Fruit fly (Drosophila melanogaster) whole organism, wandering third instar larva: ENCODE measurements around the gene CG5455.
A peak's percentile ranks its signal among the peaks of the same experiment; 100 is the strongest.

Experiments
- Abd-B ChIP-seq: fragments of >200 bp; optimal IDR thresholded peaks from 2 replicates; lab custom pipeline; 2017; ENCODE audit warnings: missing biosample characterization, missing genetic modification characterization
- CG32264 ChIP-seq: fragments of 200-800 bp; sonication (Bioruptor generic); optimal IDR thresholded peaks from 2 replicates; lab custom pipeline; 2016; ENCODE audit warnings: missing biosample characterization, missing genetic modification characterization
- CG9705 ChIP-seq: fragments of 200-800 bp; sonication (Bioruptor generic); optimal IDR thresholded peaks from 2 replicates; lab custom pipeline; 2018; ENCODE audit warnings: missing biosample characterization, mild to moderate bottlenecking, missing genetic modification characterization
- CrebA ChIP-seq: fragments of 200-800 bp; sonication (Bioruptor generic); optimal IDR thresholded peaks from 2 replicates; lab custom pipeline; 2016; ENCODE audit warnings: missing biosample characterization, mild to moderate bottlenecking, missing genetic modification characterization, borderline replicate concordance
- Dfd ChIP-seq: fragments of >200 bp; optimal IDR thresholded peaks from 2 replicates; lab custom pipeline; 2017; ENCODE audit warnings: missing biosample characterization, missing genetic modification characterization
- Dif ChIP-seq: fragments of 200-275, 200-300 bp; sonication (Bioruptor generic); optimal IDR thresholded peaks from 2 replicates; lab custom pipeline; 2018; ENCODE audit warnings: missing biosample characterization, missing genetic modification characterization; ENCODE audit not compliant: partially characterized antibody
- GATAd ChIP-seq: sonication (Bioruptor generic); optimal IDR thresholded peaks from 2 replicates; lab custom pipeline; 2016; ENCODE audit warnings: missing biosample characterization, missing genetic modification characterization
- HLH106 ChIP-seq: fragments of 200-800 bp; optimal IDR thresholded peaks from 3 replicates; lab custom pipeline; 2019; ENCODE audit warnings: missing biosample characterization, mild to moderate bottlenecking, missing genetic modification characterization, moderate library complexity
- Hnf4 ChIP-seq: fragments of 200-800 bp; sonication (Bioruptor generic); optimal IDR thresholded peaks from 2 replicates; lab custom pipeline; 2016; ENCODE audit warnings: missing biosample characterization, mild to moderate bottlenecking, missing genetic modification characterization
- Hr78 ChIP-seq: fragments of >200 bp; optimal IDR thresholded peaks from 2 replicates; lab custom pipeline; 2017; ENCODE audit warnings: missing biosample characterization, missing genetic modification characterization
- Hr83 ChIP-seq: fragments of 200-300 bp; sonication (Bioruptor generic); optimal IDR thresholded peaks from 2 replicates; lab custom pipeline; 2016; ENCODE audit warnings: missing biosample characterization, mild to moderate bottlenecking, missing genetic modification characterization, moderate library complexity; ENCODE audit not compliant: poor library complexity, severe bottlenecking
- Jra ChIP-seq: sonication (Bioruptor generic); optimal IDR thresholded peaks from 2 replicates; lab custom pipeline; 2016; ENCODE audit warnings: missing biosample characterization, missing genetic modification characterization
- Myc ChIP-seq: fragments of >200 bp; optimal IDR thresholded peaks from 2 replicates; lab custom pipeline; 2017
- N ChIP-seq: fragments of >200 bp; optimal IDR thresholded peaks from 2 replicates; lab custom pipeline; 2018; ENCODE audit warnings: missing biosample characterization, missing external identifiers, missing genetic modification characterization
- OdsH ChIP-seq: fragments of 200-800 bp; sonication (Bioruptor generic); optimal IDR thresholded peaks from 2 replicates; lab custom pipeline; 2016; ENCODE audit warnings: missing biosample characterization, mild to moderate bottlenecking, missing genetic modification characterization
- Rel ChIP-seq, 2 experiments: fragments of 200-800 bp; sonication (Bioruptor generic) in 1 of 2; optimal IDR thresholded peaks; 2 replicates in 1 of 2; 3 replicates in 1 of 2; lab custom pipeline; 2016 to 2019; ENCODE audit warnings: mild to moderate bottlenecking in 2 of 2, missing biosample characterization in 2 of 2, missing genetic modification characterization in 2 of 2, moderate library complexity in 1 of 2
- Sp1 ChIP-seq: fragments of 200-800 bp; sonication (Bioruptor generic); optimal IDR thresholded peaks from 3 replicates; lab custom pipeline; 2019; ENCODE audit warnings: missing biosample characterization, mild to moderate bottlenecking, missing genetic modification characterization, moderate library complexity
- Vsx2 ChIP-seq: fragments of 200-300, 225-300 bp; sonication (Bioruptor generic); optimal IDR thresholded peaks from 2 replicates; lab custom pipeline; 2018; ENCODE audit warnings: missing biosample characterization, missing genetic modification characterization; ENCODE audit not compliant: partially characterized antibody
- br ChIP-seq: fragments of 200-800 bp; sonication (Bioruptor generic); optimal IDR thresholded peaks from 2 replicates; lab custom pipeline; 2016; ENCODE audit warnings: missing biosample characterization, missing genetic modification characterization
- dmrt93B ChIP-seq: fragments of 200-800 bp; sonication (Bioruptor generic); optimal IDR thresholded peaks from 2 replicates; lab custom pipeline; 2018; ENCODE audit warnings: missing biosample characterization, mild to moderate bottlenecking, missing genetic modification characterization
- ey ChIP-seq: fragments of 200-800 bp; sonication (Bioruptor generic); optimal IDR thresholded peaks from 2 replicates; lab custom pipeline; 2016; ENCODE audit warnings: missing biosample characterization, missing genetic modification characterization
- foxo ChIP-seq, 2 experiments: fragments of 200-800 bp; sonication (Bioruptor generic); optimal IDR thresholded peaks; 2 replicates in 1 of 2; 3 replicates in 1 of 2; lab custom pipeline; 2016 to 2017; ENCODE audit warnings: missing biosample characterization in 2 of 2, missing genetic modification characterization in 2 of 2
- h ChIP-seq: fragments of 200-800 bp; sonication (Bioruptor generic); optimal IDR thresholded peaks from 3 replicates; lab custom pipeline; 2016; ENCODE audit warnings: missing biosample characterization, mild to moderate bottlenecking, missing genetic modification characterization
- jim ChIP-seq: fragments of 175-275, 200-325 bp; sonication (Bioruptor generic); optimal IDR thresholded peaks from 2 replicates; lab custom pipeline; 2016; ENCODE audit warnings: missing biosample characterization, mild to moderate bottlenecking, missing genetic modification characterization
- lola ChIP-seq: fragments of >200 bp; optimal IDR thresholded peaks from 2 replicates; lab custom pipeline; 2017; ENCODE audit warnings: missing biosample characterization, missing genetic modification characterization
- pan ChIP-seq: fragments of >200 bp; optimal IDR thresholded peaks from 2 replicates; lab custom pipeline; 2017
- psq ChIP-seq: fragments of 200-800 bp; sonication (Bioruptor generic); optimal IDR thresholded peaks from 3 replicates; lab custom pipeline; 2017; ENCODE audit warnings: missing biosample characterization, mild to moderate bottlenecking, missing genetic modification characterization, moderate library complexity
- rgr ChIP-seq: fragments of 200-800 bp; sonication (Bioruptor generic); optimal IDR thresholded peaks from 3 replicates; lab custom pipeline; 2016; ENCODE audit warnings: missing biosample characterization, mild to moderate bottlenecking, missing genetic modification characterization
- sage ChIP-seq: fragments of 200-800 bp; sonication (Bioruptor generic); optimal IDR thresholded peaks from 2 replicates; lab custom pipeline; 2016; ENCODE audit warnings: missing biosample characterization, mild to moderate bottlenecking, missing genetic modification characterization
- sv ChIP-seq: fragments of 200-800 bp; sonication (Bioruptor generic); optimal IDR thresholded peaks from 3 replicates; lab custom pipeline; 2016; ENCODE audit warnings: missing biosample characterization, missing genetic modification characterization
- tai ChIP-seq: sonication (Bioruptor generic); optimal IDR thresholded peaks from 2 replicates; lab custom pipeline; 2016; ENCODE audit warnings: missing biosample characterization, missing genetic modification characterization
- woc ChIP-seq: sonication (Bioruptor generic); optimal IDR thresholded peaks from 2 replicates; lab custom pipeline; 2016; ENCODE audit warnings: missing biosample characterization, mild to moderate bottlenecking, missing genetic modification characterization

CG5455 gene

DNA sequence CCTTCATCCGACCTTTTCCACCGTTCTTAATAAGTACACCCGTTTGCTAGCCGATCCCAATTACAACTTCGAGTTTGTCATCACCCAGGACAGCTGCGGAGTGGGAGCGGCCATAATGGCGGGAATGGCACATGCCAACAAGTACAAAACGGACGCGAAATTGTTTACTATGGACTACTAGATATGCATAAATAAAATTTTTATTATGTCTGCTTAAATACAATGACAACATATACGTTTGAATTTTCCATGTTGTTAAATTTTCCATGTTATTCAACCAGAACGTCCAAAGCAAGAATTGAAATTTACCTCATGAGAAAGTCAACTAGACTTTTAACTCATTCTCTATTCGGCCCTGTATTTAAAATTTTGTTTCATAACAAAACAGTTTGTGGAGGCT lies 11.0 kb upstream of the CG5455 start, which contains the start of gene Hex-t2:
Gene Hex-t2, plus strand, starts transcription at position 301 of the 400 bp plus-strand sequence.
- TF ChIP-seq Vsx2 (GFP tag; lab: Kevin White, UChicago) (no peak), Hr83 (GFP tag; lab: Kevin White, UChicago) (no peak), Sp1 (GFP tag; lab: Kevin White, UChicago) (no peak), lola (GFP tag; lab: Kevin White, UChicago) (no peak)

DNA sequence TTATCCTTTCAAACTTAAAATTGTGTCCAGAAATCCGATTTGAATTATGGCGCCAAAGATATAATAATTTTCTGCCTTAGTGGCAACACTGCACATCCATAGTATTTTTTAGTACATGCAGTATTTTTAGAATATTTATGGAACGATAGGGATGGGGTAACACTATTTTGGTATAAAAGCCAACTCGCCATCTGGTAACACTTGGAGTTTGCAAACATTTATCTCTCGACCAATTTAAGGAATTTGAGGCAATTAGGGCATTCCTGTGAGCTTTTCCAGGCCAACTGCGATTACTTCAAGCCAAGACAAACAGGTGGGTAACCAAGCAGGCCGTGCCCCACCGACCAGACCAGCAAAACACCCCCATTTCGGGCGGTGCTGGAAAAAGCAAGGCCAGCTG lies 9.0 kb upstream of the CG5455 start, which contains the start of gene CG5447:
Gene CG5447, plus strand, starts transcription at position 190 of the 400 bp plus-strand sequence.
- no peak for TF ChIP-seq CG32264 (GFP tag; lab: Kevin White, UChicago)
- no peak for TF ChIP-seq HLH106
- TF ChIP-seq h (GFP tag; lab: Kevin White, UChicago): no peak
- TF ChIP-seq CrebA (GFP tag; lab: Kevin White, UChicago): no peak
- no peak for TF ChIP-seq Jra (GFP tag; lab: Kevin White, UChicago)
- TF ChIP-seq Abd-B (GFP tag; lab: Kevin White, UChicago): no peak
- no peak for TF ChIP-seq Dfd
- TF ChIP-seq Myc (lab: Kevin White, UChicago): peak; percentile 10
- no peak for TF ChIP-seq OdsH (GFP tag; lab: Kevin White, UChicago)

DNA sequence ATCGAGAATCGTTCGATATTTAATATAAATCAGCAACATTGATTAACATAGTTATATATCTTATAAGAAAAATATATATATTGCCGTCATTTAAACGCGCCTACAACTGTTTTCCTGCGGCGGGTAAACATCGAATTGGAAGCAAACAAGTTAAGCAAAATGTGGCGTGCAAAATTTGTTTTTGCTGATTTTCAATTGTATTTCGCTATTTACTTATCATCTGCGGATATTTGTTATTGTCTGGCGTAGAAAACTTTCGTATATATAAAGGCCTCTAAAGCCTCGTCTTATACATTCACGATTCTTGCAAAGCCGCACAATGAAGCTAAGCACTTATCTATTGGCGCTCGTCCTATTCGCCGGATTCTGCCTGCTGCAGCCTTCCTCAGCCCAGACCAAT lies 6.8 kb upstream of the CG5455 start, which contains the start of gene CG43117:
Gene CG43117, plus strand, starts transcription at position 301 of the 400 bp plus-strand sequence.
- TF ChIP-seq Hnf4 (GFP tag; lab: Kevin White, UChicago): no peak
- TF ChIP-seq dmrt93B (GFP tag; lab: Kevin White, UChicago): no peak
- no peak for TF ChIP-seq jim
- no peak for TF ChIP-seq HLH106
- no peak for TF ChIP-seq N (GFP tag; lab: Kevin White, UChicago)
- TF ChIP-seq Dif (GFP tag; lab: Kevin White, UChicago): no peak
- TF ChIP-seq Sp1 (GFP tag; lab: Kevin White, UChicago): no peak
- no peak for TF ChIP-seq rgr
- TF ChIP-seq OdsH (GFP tag; lab: Kevin White, UChicago): no peak
- TF ChIP-seq lola (GFP tag; lab: Kevin White, UChicago): no peak
- no peak for TF ChIP-seq pan (lab: Kevin White, UChicago)

DNA sequence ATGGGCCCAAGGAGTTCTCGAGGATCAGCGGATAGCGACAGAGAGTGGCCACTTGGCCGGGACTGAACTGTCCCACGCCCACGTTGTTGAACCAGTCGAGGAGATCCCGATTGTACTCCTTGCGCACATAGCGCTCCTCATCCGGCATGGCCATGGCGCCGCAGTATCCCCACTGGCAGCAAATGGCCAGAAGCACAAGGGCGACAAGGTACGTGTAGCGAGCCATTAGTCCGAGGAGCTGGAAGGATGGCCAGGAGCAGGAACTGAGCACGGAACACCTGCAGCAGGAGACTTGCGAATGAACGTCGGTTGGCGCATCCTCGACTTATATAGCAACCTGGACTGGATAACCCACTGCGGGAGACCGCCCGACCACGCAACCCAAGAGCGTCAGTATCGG lies 5.5 kb upstream of the CG5455 start, which contains the start of gene Pdf:
Gene Pdf, minus strand, starts transcription at position 304 of the 400 bp plus-strand sequence.
- TF ChIP-seq sv (no peak), Abd-B (GFP tag; lab: Kevin White, UChicago) (no peak), N (GFP tag; lab: Kevin White, UChicago) (no peak), ey (no peak)

DNA sequence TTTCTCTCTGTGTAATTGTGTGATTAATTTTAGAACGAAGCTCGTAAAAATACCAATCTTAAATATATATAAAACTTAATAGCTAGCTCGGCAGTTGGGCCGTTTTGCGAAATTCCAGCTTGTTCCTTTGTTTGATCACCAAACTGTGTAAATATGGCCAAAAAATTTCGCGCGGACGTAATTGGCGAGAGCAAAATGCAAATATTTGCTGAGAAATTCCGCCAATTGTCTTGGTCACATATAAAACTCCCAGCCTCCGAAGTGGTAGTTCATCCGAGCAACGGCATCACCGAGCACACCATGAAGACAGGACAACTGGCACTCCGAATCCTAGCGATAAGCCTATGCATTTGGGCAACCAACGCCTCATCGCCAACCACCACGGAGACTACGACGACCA lies 4.8 kb upstream of the CG5455 start, which contains the start of gene CG14237:
Gene CG14237, plus strand, starts transcription at position 301 of the 400 bp plus-strand sequence.
- no peak for TF ChIP-seq foxo (GFP tag; optimal IDR thresholded peaks at IDR 0.05; lab: Kevin White, UChicago)
- TF ChIP-seq br (GFP tag; lab: Kevin White, UChicago): no peak
- TF ChIP-seq woc (GFP tag; lab: Kevin White, UChicago): no peak
- TF ChIP-seq Dfd: no peak
- TF ChIP-seq sage (GFP tag; lab: Kevin White, UChicago): no peak
- TF ChIP-seq Hr78 (GFP tag; lab: Kevin White, UChicago): no peak
- no peak for TF ChIP-seq CG32264 (GFP tag; lab: Kevin White, UChicago)
- TF ChIP-seq rgr: no peak
- TF ChIP-seq GATAd: no peak
- TF ChIP-seq ey: no peak
- no peak for TF ChIP-seq Rel (GFP tag; optimal IDR thresholded peaks at IDR 0.05; lab: Kevin White, UChicago)
- no peak for TF ChIP-seq Rel (tag; optimal IDR thresholded peaks at IDR 0.05; lab: Kevin White, UChicago)
- TF ChIP-seq psq (GFP tag; lab: Kevin White, UChicago): no peak
- TF ChIP-seq tai (GFP tag; lab: Kevin White, UChicago): no peak
- TF ChIP-seq sv: no peak
- no peak for TF ChIP-seq CrebA (GFP tag; lab: Kevin White, UChicago)
- TF ChIP-seq Abd-B (GFP tag; lab: Kevin White, UChicago): no peak
- TF ChIP-seq CG9705: no peak
- TF ChIP-seq lola (GFP tag; lab: Kevin White, UChicago): no peak
- TF ChIP-seq, all 38 proteins: peak for 0
